Fruit fly (Drosophila melanogaster) ovary, adult (tissue): ENCODE measurements around the gene CG15200.

ENCODE experiments used
- CG17801 ChIP-seq: fragments of 200-800 bp; optimal IDR thresholded peaks from 2 replicates; lab custom pipeline; 2019; ENCODE audit warnings: missing biosample characterization, mild to moderate bottlenecking, missing genetic modification characterization, moderate library complexity; ENCODE audit not compliant: partially characterized antibody

Gene CG15200

DNA sequence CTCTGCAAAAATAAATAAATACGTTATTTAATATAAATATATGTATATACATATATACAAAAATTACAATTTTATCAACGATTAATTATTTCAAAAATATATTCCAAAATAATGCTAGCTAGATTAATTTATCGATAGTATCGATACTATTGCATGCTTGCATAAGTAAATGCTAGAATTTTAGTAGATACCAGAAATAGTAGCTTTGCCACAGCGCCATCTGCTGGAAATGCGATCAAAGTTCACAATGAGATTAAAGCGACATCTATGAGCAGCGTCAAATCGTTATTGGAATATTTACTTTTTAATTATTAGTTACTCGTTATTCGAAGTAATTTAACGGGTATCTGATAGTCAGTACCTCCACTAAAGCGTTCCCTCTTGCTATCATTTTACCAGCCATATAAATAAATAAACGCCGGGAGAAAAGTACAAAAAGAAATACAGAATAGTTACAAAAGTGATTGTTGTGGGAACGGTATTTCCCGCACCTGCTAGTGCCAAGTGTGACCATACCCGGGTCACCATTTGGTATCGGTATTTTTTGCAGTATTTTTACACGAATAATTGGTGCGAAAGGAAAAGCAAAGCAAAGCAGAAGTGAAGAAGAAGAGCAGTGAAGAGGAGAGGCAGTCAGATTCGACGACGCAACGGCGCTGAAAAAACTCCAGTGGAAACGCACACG is 28.8 kb upstream of the CG15200 start, which contains the start of the genes rtv and Dlic:
Gene rtv, minus strand, starts transcription at position 165 of the 685 bp plus-strand sequence.
Gene Dlic, plus strand, starts transcription at position 596 of the 685 bp plus-strand sequence.
- no peak for TF ChIP-seq CG17801

DNA sequence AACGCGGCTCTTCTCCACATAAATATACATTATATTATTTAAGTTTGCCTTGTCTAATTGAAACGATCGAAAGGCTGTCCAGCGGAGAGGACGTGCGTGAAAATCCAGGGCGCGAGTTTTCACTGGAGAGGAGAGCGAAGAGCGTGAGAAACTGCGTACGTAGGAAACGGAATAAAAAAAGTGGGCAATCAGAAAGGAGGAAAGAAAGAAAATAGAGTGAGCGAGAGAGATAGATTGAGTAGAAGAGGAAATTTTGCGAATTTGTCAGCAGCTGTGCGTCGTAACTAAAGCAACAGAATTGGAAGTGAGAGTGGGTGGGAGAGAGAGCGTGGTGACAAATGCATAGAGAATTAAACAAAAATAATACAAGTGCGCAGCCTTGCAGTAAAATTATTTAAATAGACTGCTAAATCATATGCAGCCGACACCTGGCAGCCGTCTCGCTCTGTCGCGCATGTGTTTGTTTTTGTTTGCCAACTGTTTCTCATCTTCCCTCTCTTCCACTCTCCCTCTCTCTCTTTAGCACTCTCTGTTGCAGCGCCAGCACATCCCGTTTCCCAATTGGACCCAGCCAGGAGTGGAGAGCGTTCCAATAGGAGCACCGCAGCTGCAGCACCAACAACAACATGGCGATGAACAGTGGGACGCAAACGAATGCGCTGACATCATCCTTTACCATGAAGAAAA is 28.1 kb upstream of the CG15200 start:
- TF ChIP-seq CG17801, result no peak

DNA sequence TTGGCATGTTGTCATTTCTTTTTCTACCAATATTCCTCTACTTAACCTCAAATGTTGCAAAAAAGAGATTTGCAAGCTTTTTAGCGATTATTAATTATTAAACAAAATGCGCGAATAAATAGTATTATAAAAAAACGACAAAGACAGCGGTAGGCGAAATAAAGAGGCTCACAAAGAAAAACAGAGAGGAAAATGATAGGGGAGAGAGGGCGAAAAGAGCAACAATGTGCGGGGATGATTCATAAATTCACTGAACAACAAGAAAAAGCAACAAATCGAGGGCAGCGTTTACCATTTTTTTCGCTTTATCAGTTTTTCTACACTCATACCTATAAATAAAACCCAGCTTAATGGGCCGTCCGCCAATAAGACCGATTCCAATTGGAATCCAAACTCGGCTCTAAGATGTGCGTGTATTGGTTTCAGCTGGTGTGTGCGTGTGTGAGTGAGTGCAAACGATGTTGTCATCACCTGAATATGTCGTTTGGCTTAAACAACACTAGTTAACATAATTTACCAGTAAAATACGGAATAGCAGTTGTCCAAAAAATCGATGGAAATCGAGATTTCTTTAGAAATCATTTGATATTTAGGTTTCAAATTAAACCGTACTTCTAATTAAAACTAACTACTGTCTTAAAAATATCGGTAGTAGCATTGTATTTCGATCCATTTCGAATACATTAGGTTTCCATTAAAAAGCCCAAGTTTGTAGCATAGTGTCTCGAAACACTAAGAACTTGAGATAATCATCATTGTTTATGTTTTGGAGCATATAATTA is 26.7 kb upstream of the CG15200 start:
- TF ChIP-seq CG17801, result peak; percentile 78

- TF ChIP-seq CG17801, result no peak
These were observed 22.9 kb upstream of the CG15200 start, which contains the start of gene CG32668 for dm6 chrX:11159710-11160446. CG32668 (minus strand) TSS chrX:11159760.

dm6 chrX:11168958-11169357 is 13.8 kb upstream of the CG15200 start, which contains the start of gene Antdh:
Antdh (minus strand) TSS chrX:11169058.
- no peak for TF ChIP-seq CG17801

dm6 chrX:11170578-11170977 is 12.2 kb upstream of the CG15200 start, which contains the start of gene CG1394:
CG1394 (minus strand) TSS chrX:11170678.
- TF ChIP-seq CG17801, result no peak

DNA sequence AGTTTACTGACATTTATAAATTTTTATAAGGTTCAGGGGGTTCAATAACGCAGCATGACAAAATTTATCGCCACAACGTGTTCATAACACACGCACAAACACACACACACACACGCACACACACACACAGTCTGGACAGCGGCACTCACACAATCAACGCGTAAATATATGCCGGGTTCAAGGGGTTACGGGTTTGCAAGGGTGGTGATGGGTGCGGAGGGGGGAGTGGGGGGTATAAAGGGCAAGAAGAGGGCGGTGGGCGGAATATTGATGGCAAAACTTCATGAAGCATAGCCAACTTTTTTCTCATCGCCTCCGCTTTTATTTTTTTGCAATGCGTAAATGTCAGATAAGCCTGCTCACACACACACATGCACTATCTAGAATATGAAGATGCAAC is 6.7 kb upstream of the CG15200 start:
- TF ChIP-seq CG17801, result no peak

dm6 chrX:11201948-11202347 is 19.2 kb downstream of the CG15200 start, which contains the start of gene CG11106:
CG11106 (plus strand) TSS chrX:11202248.
- TF ChIP-seq CG17801, result no peak

DNA sequence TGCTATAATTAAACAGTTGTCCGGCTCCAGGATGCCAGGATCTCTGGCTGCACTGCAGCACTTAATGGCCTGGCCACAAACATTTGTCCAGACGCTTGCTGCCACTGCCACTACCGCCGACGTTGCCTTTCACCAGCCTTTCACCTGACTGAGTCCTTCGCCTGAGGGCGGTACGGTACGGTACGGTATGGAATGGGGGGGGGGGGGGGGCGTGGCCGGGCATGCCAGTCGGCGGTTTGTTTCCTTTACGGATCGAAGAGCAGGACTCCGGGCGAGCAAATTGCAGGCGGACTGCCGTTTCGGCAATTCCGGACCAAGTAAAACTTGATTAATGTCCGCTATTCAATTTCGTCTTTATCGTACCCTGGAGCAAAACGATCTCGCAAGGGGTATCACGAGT is 20.4 kb downstream of the CG15200 start:
- TF ChIP-seq CG17801, result no peak
